Worm (Caenorhabditis elegans) whole organism, L3 larva: ENCODE measurements around the gene chd-3.

Experiments used
- ama-1 ChIP-seq: fragments of 150-350 bp; optimal IDR thresholded peaks from 2 replicates; lab custom pipeline; 2018
- ceh-82 ChIP-seq: fragments of 150-350 bp; optimal IDR thresholded peaks from 2 replicates; lab custom pipeline; 2014; ENCODE audit warnings: missing biosample characterization, missing genetic modification characterization
- daf-12 ChIP-seq: fragments of 150-350 bp; optimal IDR thresholded peaks from 2 replicates; lab custom pipeline; 2014; ENCODE audit warnings: missing biosample characterization, missing genetic modification reagents, missing genetic modification characterization
- fkh-10 ChIP-seq: sonication (generic microtip); optimal IDR thresholded peaks from 2 replicates; lab custom pipeline; 2017; ENCODE audit warnings: missing biosample characterization, missing genetic modification reagents, missing genetic modification characterization
- fos-1 ChIP-seq: fragments of 150-350 bp; optimal IDR thresholded peaks from 2 replicates; lab custom pipeline; 2014; ENCODE audit warnings: missing biosample characterization, missing genetic modification characterization
- nhr-11 ChIP-seq: fragments of 150-350 bp; optimal IDR thresholded peaks from 2 replicates; lab custom pipeline; 2014; ENCODE audit warnings: missing biosample characterization, missing genetic modification characterization
- nhr-25 ChIP-seq: sonication (generic microtip); optimal IDR thresholded peaks from 2 replicates; lab custom pipeline; 2017; ENCODE audit warnings: missing biosample characterization, missing genetic modification characterization
- nhr-28 ChIP-seq: fragments of 150-350 bp; optimal IDR thresholded peaks from 2 replicates; lab custom pipeline; 2014; ENCODE audit warnings: missing biosample characterization, missing genetic modification characterization
- pqm-1 ChIP-seq: fragments of 150-350 bp; optimal IDR thresholded peaks from 2 replicates; lab custom pipeline; 2017; ENCODE audit warnings: missing biosample characterization, missing genetic modification characterization, inconsistent platforms
- skn-1 ChIP-seq: fragments of 150-350 bp; optimal IDR thresholded peaks from 2 replicates; lab custom pipeline; 2014; ENCODE audit warnings: missing biosample characterization, missing genetic modification characterization
- tbx-2 ChIP-seq: sonication (generic microtip); optimal IDR thresholded peaks from 2 replicates; lab custom pipeline; 2016; ENCODE audit warnings: mild to moderate bottlenecking, missing genetic modification characterization, missing compliant biosample characterization
- unc-62 ChIP-seq: fragments of 150-350 bp; sonication (generic microtip); optimal IDR thresholded peaks from 4 replicates; lab custom pipeline; 2014; ENCODE audit warnings: missing biosample characterization, missing genetic modification reagents, missing genetic modification characterization
- zag-1 ChIP-seq: fragments of 150-350 bp; optimal IDR thresholded peaks from 2 replicates; lab custom pipeline; 2014; ENCODE audit warnings: missing biosample characterization, missing genetic modification characterization
- ztf-11 ChIP-seq: fragments of 150-350 bp; optimal IDR thresholded peaks from 2 replicates; lab custom pipeline; 2014; ENCODE audit warnings: missing biosample characterization, missing genetic modification characterization

- TF ChIP-seq fkh-10 (no peak), nhr-28 (tag; lab: Kevin White, UChicago) (no peak), zag-1 (tag; lab: Kevin White, UChicago) (no peak), unc-62 (GFP tag; lab: Kevin White, UChicago) (no peak), nhr-11 (no peak), ceh-82 (no peak), fos-1 (tag; lab: Kevin White, UChicago) (no peak), ama-1 (no peak), pqm-1 (no peak), skn-1 (no peak), daf-12 (tag; lab: Kevin White, UChicago) (no peak), tbx-2 (tag; lab: Kevin White, UChicago) (no peak), nhr-25 (tag; lab: Kevin White, UChicago) (no peak), ztf-11 (tag; lab: Kevin White, UChicago) (no peak)
Measured at ce11 chrX:12881174-12881573, 28.8 kb upstream of the chd-3 start.
